Fruit fly (Drosophila melanogaster) whole organism, embryonic: ENCODE data around the gene CycG.

ENCODE experiments used
- Ada2b ChIP-seq: fragments of 200-800 bp; sonication (Bioruptor generic); IDR thresholded peaks from 2 replicates; pipeline ENCODE4 v1.3.6; 2022; ENCODE audit warnings: missing biosample characterization, missing genetic modification characterization
- Atf6 ChIP-seq: fragments of 200-800 bp; sonication (Bioruptor generic); IDR thresholded peaks from 2 replicates; pipeline ENCODE4 v1.3.6; 2022; ENCODE audit warnings: missing biosample characterization, missing genetic modification characterization
- Bgb ChIP-seq: fragments of 200-800 bp; sonication (Bioruptor generic); IDR thresholded peaks from 2 replicates; pipeline ENCODE4 v1.3.6; 2022; ENCODE audit warnings: missing biosample characterization, missing genetic modification characterization; ENCODE audit not compliant: partially characterized antibody
- CG10147 ChIP-seq: fragments of 200-800 bp; sonication (Bioruptor generic); optimal IDR thresholded peaks from 2 replicates; lab custom pipeline; 2019; ENCODE audit warnings: missing biosample characterization, mild to moderate bottlenecking, missing genetic modification characterization, moderate library complexity
- CG10654 ChIP-seq: fragments of 200-800 bp; sonication (Bioruptor generic); optimal IDR thresholded peaks from 2 replicates; lab custom pipeline; 2016; ENCODE audit warnings: missing biosample characterization, missing genetic modification characterization
- CG11093 ChIP-seq: fragments of 200-800 bp; sonication (Bioruptor generic); IDR thresholded peaks from 3 replicates; pipeline ENCODE4 v1.3.6; 2022; ENCODE audit warnings: missing biosample characterization, missing genetic modification characterization
- CG11247 ChIP-seq: fragments of 200-800 bp; sonication (Bioruptor generic); IDR thresholded peaks from 2 replicates; pipeline ENCODE4 v1.3.6; 2022; ENCODE audit warnings: missing biosample characterization, missing genetic modification characterization
- CG12744 ChIP-seq: fragments of 200-800 bp; sonication (Bioruptor generic); optimal IDR thresholded peaks from 2 replicates; lab custom pipeline; 2016; ENCODE audit warnings: missing biosample characterization, missing genetic modification characterization
- CG14441 ChIP-seq: fragments of 200-800 bp; sonication (Bioruptor generic); IDR thresholded peaks from 2 replicates; pipeline ENCODE4 v1.3.6; 2022; ENCODE audit warnings: missing biosample characterization, missing genetic modification characterization
- CG17568 ChIP-seq: fragments of 200-800 bp; sonication (Bioruptor generic); optimal IDR thresholded peaks from 2 replicates; lab custom pipeline; 2018; ENCODE audit warnings: missing biosample characterization, mild to moderate bottlenecking, missing genetic modification characterization, moderate library complexity
- CG34376 ChIP-seq: fragments of 200-800 bp; sonication (Bioruptor generic); optimal IDR thresholded peaks from 2 replicates; lab custom pipeline; 2018; ENCODE audit warnings: missing biosample characterization, mild to moderate bottlenecking, missing genetic modification characterization
- CG3995 ChIP-seq: fragments of 200-800 bp; sonication (Bioruptor generic); optimal IDR thresholded peaks from 3 replicates; lab custom pipeline; 2016; ENCODE audit warnings: missing biosample characterization, missing genetic modification characterization
- CG7556 ChIP-seq: fragments of 200-800 bp; sonication (Bioruptor generic); optimal IDR thresholded peaks from 2 replicates; lab custom pipeline; 2017; ENCODE audit warnings: missing biosample characterization, mild to moderate bottlenecking, missing genetic modification characterization
- CG8089 ChIP-seq: fragments of 200-800 bp; sonication (Bioruptor generic); optimal IDR thresholded peaks from 3 replicates; lab custom pipeline; 2016; ENCODE audit warnings: missing biosample characterization, missing genetic modification characterization
- CG8290 ChIP-seq, 3 experiments: fragments of 200-800 bp; sonication (Bioruptor generic); optimal IDR thresholded peaks; 2 replicates each; lab custom pipeline; 2016 to 2019; ENCODE audit warnings: missing biosample characterization in 3 of 3, missing genetic modification characterization in 3 of 3, mild to moderate bottlenecking in 2 of 3, moderate library complexity in 1 of 3
- CG9437 ChIP-seq: fragments of 200-800 bp; sonication (Bioruptor generic); optimal IDR thresholded peaks from 2 replicates; lab custom pipeline; 2018; ENCODE audit warnings: missing biosample characterization, mild to moderate bottlenecking, missing genetic modification characterization
- CG9727 ChIP-seq: fragments of 200-800 bp; sonication (Bioruptor generic); optimal IDR thresholded peaks from 3 replicates; lab custom pipeline; 2017; ENCODE audit warnings: missing biosample characterization, mild to moderate bottlenecking, missing genetic modification characterization
- Camta ChIP-seq: fragments of 200-800 bp; sonication (Bioruptor generic); optimal IDR thresholded peaks from 2 replicates; lab custom pipeline; 2016; ENCODE audit warnings: missing biosample characterization, missing genetic modification characterization
- Dbx ChIP-seq: fragments of 200-800 bp; sonication (Bioruptor generic); IDR thresholded peaks from 3 replicates; pipeline ENCODE4 v1.3.6; 2022; ENCODE audit warnings: missing biosample characterization, missing genetic modification characterization
- Drgx ChIP-seq: fragments of 200-800 bp; sonication (Bioruptor generic); IDR thresholded peaks from 2 replicates; pipeline ENCODE4 v1.3.6; 2022; ENCODE audit warnings: missing biosample characterization, missing genetic modification characterization
- E2f2 ChIP-seq: fragments of 200-800 bp; sonication (Bioruptor generic); IDR thresholded peaks from 2 replicates; pipeline ENCODE4 v1.3.6; 2022; ENCODE audit warnings: missing biosample characterization, missing genetic modification characterization
- ERR ChIP-seq: fragments of 200-800 bp; sonication (Bioruptor generic); optimal IDR thresholded peaks from 2 replicates; lab custom pipeline; 2016; ENCODE audit warnings: missing biosample characterization, missing genetic modification characterization
- Fer1 ChIP-seq: fragments of 200-800 bp; sonication (Bioruptor generic); optimal IDR thresholded peaks from 2 replicates; lab custom pipeline; 2017; ENCODE audit warnings: missing biosample characterization, mild to moderate bottlenecking, missing genetic modification characterization
- Hand ChIP-seq: fragments of 200-800 bp; sonication (Bioruptor generic); optimal IDR thresholded peaks from 2 replicates; lab custom pipeline; 2017; ENCODE audit warnings: mild to moderate bottlenecking, missing biosample characterization, missing genetic modification reagents, missing genetic modification characterization
- Hsf ChIP-seq: fragments of 200-800 bp; sonication (Bioruptor generic); optimal IDR thresholded peaks from 3 replicates; lab custom pipeline; 2016; ENCODE audit warnings: missing biosample characterization, missing genetic modification characterization
- Mad ChIP-seq: fragments of 200-800 bp; sonication (Bioruptor generic); optimal IDR thresholded peaks from 2 replicates; lab custom pipeline; 2016; ENCODE audit warnings: missing biosample characterization, missing genetic modification characterization
- NFAT ChIP-seq: fragments of 200-800 bp; sonication (Bioruptor generic); IDR thresholded peaks from 2 replicates; pipeline ENCODE4 v1.3.6; 2022; ENCODE audit warnings: missing biosample characterization, missing genetic modification characterization
- Opbp ChIP-seq: fragments of 200-800 bp; sonication (Bioruptor generic); IDR thresholded peaks from 3 replicates; pipeline ENCODE4 v1.3.6; 2022; ENCODE audit warnings: missing biosample characterization, missing genetic modification characterization; ENCODE audit not compliant: partially characterized antibody
- Rx ChIP-seq: fragments of 200-800 bp; sonication (Bioruptor generic); IDR thresholded peaks from 2 replicates; pipeline ENCODE4 v1.3.6; 2022; ENCODE audit warnings: missing biosample characterization, missing genetic modification characterization
- Stat92E ChIP-seq, 3 experiments: fragments of >200 bp in 2 of 3; fragments of 200-800 bp in 1 of 3; sonication (Bioruptor generic) in 1 of 3; optimal IDR thresholded peaks; 2 replicates each; lab custom pipeline; 2017 to 2019; ENCODE audit warnings: missing biosample characterization in 3 of 3, missing genetic modification characterization in 3 of 3, mild to moderate bottlenecking in 1 of 3, moderate library complexity in 1 of 3
- Vsx1 ChIP-seq: fragments of 200-800 bp; sonication (Bioruptor generic); optimal IDR thresholded peaks from 2 replicates; lab custom pipeline; 2017; ENCODE audit warnings: missing biosample characterization, mild to moderate bottlenecking, missing genetic modification characterization, missing genetic modification reagents
- ac ChIP-seq: fragments of 200-800 bp; sonication (Bioruptor generic); optimal IDR thresholded peaks from 3 replicates; lab custom pipeline; 2017; ENCODE audit warnings: missing biosample characterization, mild to moderate bottlenecking, missing genetic modification characterization
- cg ChIP-seq: fragments of 200-800 bp; sonication (Bioruptor generic); optimal IDR thresholded peaks from 3 replicates; lab custom pipeline; 2019; ENCODE audit warnings: missing biosample characterization, mild to moderate bottlenecking, missing genetic modification characterization, moderate library complexity
- chif ChIP-seq, 2 experiments: fragments of 200-800 bp; sonication (Bioruptor generic); optimal IDR thresholded peaks; 3 replicates each; lab custom pipeline; 2016; ENCODE audit warnings: missing biosample characterization in 2 of 2, missing genetic modification characterization in 2 of 2
- disco-r ChIP-seq: fragments of 200-800 bp; sonication (Bioruptor generic); optimal IDR thresholded peaks from 2 replicates; lab custom pipeline; 2016; ENCODE audit warnings: missing biosample characterization, missing genetic modification characterization
- ftz-f1 ChIP-seq: fragments of 200-800 bp; sonication (Bioruptor generic); optimal IDR thresholded peaks from 2 replicates; lab custom pipeline; 2016; ENCODE audit warnings: missing biosample characterization, missing genetic modification characterization
- inv ChIP-seq: fragments of 200-800 bp; sonication (Bioruptor generic); IDR thresholded peaks from 2 replicates; pipeline ENCODE4 v1.3.6; 2022; ENCODE audit warnings: missing biosample characterization, missing genetic modification characterization; ENCODE audit not compliant: partially characterized antibody
- ken ChIP-seq: fragments of 200-800 bp; sonication (Bioruptor generic); IDR thresholded peaks from 3 replicates; pipeline ENCODE4 v1.3.6; 2022; ENCODE audit warnings: missing biosample characterization, missing genetic modification characterization
- lbe ChIP-seq: fragments of 200-800 bp; sonication (Bioruptor generic); optimal IDR thresholded peaks from 2 replicates; lab custom pipeline; 2016; ENCODE audit warnings: missing biosample characterization, mild to moderate bottlenecking, missing genetic modification characterization
- lola ChIP-seq, 3 experiments: fragments of >200 bp in 2 of 3; fragments of 200-800 bp in 1 of 3; sonication (Bioruptor generic) in 1 of 3; optimal IDR thresholded peaks; 2 replicates each; lab custom pipeline; 2017 to 2019; ENCODE audit warnings: missing biosample characterization in 3 of 3, missing genetic modification characterization in 3 of 3, mild to moderate bottlenecking in 1 of 3, moderate library complexity in 1 of 3
- onecut ChIP-seq: fragments of 200-800 bp; sonication (Bioruptor generic); IDR thresholded peaks from 2 replicates; pipeline ENCODE4 v1.3.6; 2022; ENCODE audit warnings: missing biosample characterization, missing genetic modification characterization
- p53 ChIP-seq: fragments of 200-800 bp; sonication (Bioruptor generic); optimal IDR thresholded peaks from 2 replicates; lab custom pipeline; 2016; ENCODE audit warnings: missing biosample characterization, missing genetic modification characterization
- pfk ChIP-seq: fragments of 200-800 bp; sonication (Bioruptor generic); optimal IDR thresholded peaks from 2 replicates; lab custom pipeline; 2018; ENCODE audit warnings: missing biosample characterization, mild to moderate bottlenecking, missing genetic modification characterization, moderate library complexity
- pita ChIP-seq: fragments of 200-800 bp; sonication (Bioruptor generic); optimal IDR thresholded peaks from 2 replicates; lab custom pipeline; 2017; ENCODE audit warnings: missing biosample characterization, mild to moderate bottlenecking, missing genetic modification characterization
- ro ChIP-seq: fragments of 200-800 bp; sonication (Bioruptor generic); IDR thresholded peaks from 2 replicates; pipeline ENCODE4 v1.3.6; 2022; ENCODE audit warnings: missing biosample characterization, missing genetic modification characterization
- sima ChIP-seq: fragments of 200-800 bp; sonication (Bioruptor generic); optimal IDR thresholded peaks from 2 replicates; lab custom pipeline; 2016; ENCODE audit warnings: missing biosample characterization, missing genetic modification characterization
- ssp ChIP-seq: fragments of 200-800 bp; sonication (Bioruptor generic); IDR thresholded peaks from 2 replicates; pipeline ENCODE4 v1.3.6; 2022; ENCODE audit warnings: missing biosample characterization, missing genetic modification characterization
- toy ChIP-seq: fragments of 200-800 bp; sonication (Bioruptor generic); IDR thresholded peaks from 2 replicates; pipeline ENCODE4 v1.3.6; 2022; ENCODE audit warnings: missing biosample characterization, missing genetic modification characterization
- trem ChIP-seq: fragments of 200-800 bp; optimal IDR thresholded peaks from 3 replicates; lab custom pipeline; 2019; ENCODE audit warnings: missing biosample characterization, mild to moderate bottlenecking, missing genetic modification characterization, moderate library complexity
- tup ChIP-seq: fragments of 200-800 bp; sonication (Bioruptor generic); optimal IDR thresholded peaks from 2 replicates; lab custom pipeline; 2016; ENCODE audit warnings: missing biosample characterization, mild to moderate bottlenecking, missing genetic modification characterization, moderate library complexity
- wdn ChIP-seq: fragments of 200-800 bp; sonication (Bioruptor generic); IDR thresholded peaks from 2 replicates; pipeline ENCODE4 v1.3.6; 2022; ENCODE audit warnings: missing biosample characterization, missing genetic modification characterization

CycG gene

dm6 chr3R:31566738-31567137 lies 45.7 kb downstream of the CycG start (continued):
- no peak for TF ChIP-seq CG3995 (GFP tag; lab: Kevin White, UChicago)
- no peak for TF ChIP-seq CG8089
- TF ChIP-seq chif (GFP tag; optimal IDR thresholded peaks at IDR 0.05; lab: Kevin White, UChicago) = peak; percentile 46 to 60
- TF ChIP-seq p53 (GFP tag; lab: Kevin White, UChicago) = no peak
- no peak for TF ChIP-seq Bgb (GFP tag; lab: Robert Waterston, UW)
- peak; percentile 11 for TF ChIP-seq CG10654 (GFP tag; lab: Kevin White, UChicago)
- no peak for TF ChIP-seq Fer1 (GFP tag; lab: Kevin White, UChicago)
- TF ChIP-seq Opbp (GFP tag; lab: Robert Waterston, UW) = no peak
- TF ChIP-seq trem (tag; lab: Kevin White, UChicago) = no peak
- no peak for TF ChIP-seq CG34376 (GFP tag; lab: Kevin White, UChicago)
- peak; percentile 16 for TF ChIP-seq Hsf (GFP tag; lab: Kevin White, UChicago)
- TF ChIP-seq Mad (GFP tag; lab: Kevin White, UChicago) = no peak
- TF ChIP-seq CG8290 (GFP tag; optimal IDR thresholded peaks at IDR 0.05; lab: Kevin White, UChicago) = no peak
- no peak for TF ChIP-seq CG8290 (tag; optimal IDR thresholded peaks at IDR 0.05; lab: Kevin White, UChicago)
- peak; percentile 35 for TF ChIP-seq CG7556
- TF ChIP-seq NFAT (GFP tag; lab: Robert Waterston, UW) = no peak
- TF ChIP-seq CG10147 (GFP tag; lab: Kevin White, UChicago) = no peak
- TF ChIP-seq Drgx (GFP tag; lab: Robert Waterston, UW) = peak; percentile 83
- no peak for TF ChIP-seq CG11093 (GFP tag; lab: Robert Waterston, UW)
- no peak for TF ChIP-seq ftz-f1 (GFP tag; lab: Kevin White, UChicago)
- TF ChIP-seq ac = no peak
- TF ChIP-seq Ada2b = peak; percentile 53
- TF ChIP-seq Atf6 = no peak; the same call in 1 of the 2 replicates
- TF ChIP-seq lbe (GFP tag; lab: Kevin White, UChicago) = no peak
- no peak for TF ChIP-seq pfk (GFP tag; lab: Kevin White, UChicago)
- no peak for TF ChIP-seq inv (GFP tag; lab: Robert Waterston, UW)
- TF ChIP-seq Rx (GFP tag; lab: Robert Waterston, UW) = peak; percentile 40
- no peak for TF ChIP-seq Dbx (GFP tag; lab: Robert Waterston, UW)
- TF ChIP-seq CG9437 (GFP tag; lab: Kevin White, UChicago) = no peak
- 0 out of 2 replicates have a peak, but pooled peaks have one; percentile 11 for TF ChIP-seq E2f2 (GFP tag; lab: Robert Waterston, UW)
- TF ChIP-seq ro (GFP tag; lab: Robert Waterston, UW) = no peak
- TF ChIP-seq ssp (GFP tag; lab: Robert Waterston, UW) = peak; percentile 48
- TF ChIP-seq CG12744 (GFP tag; lab: Kevin White, UChicago) = no peak
- peak; percentile 15; the same call in 1 of the 2 replicates for TF ChIP-seq CG11247 (GFP tag; lab: Robert Waterston, UW)
- no peak for TF ChIP-seq toy (GFP tag; lab: Robert Waterston, UW)
- TF ChIP-seq CG9727 (GFP tag; lab: Kevin White, UChicago) = peak; percentile 52
- TF ChIP-seq Hand (GFP tag; lab: Kevin White, UChicago) = no peak
- no peak for TF ChIP-seq ERR
- peak; percentile 54; the same call in 1 of the 2 replicates for TF ChIP-seq CG14441 (GFP tag; lab: Robert Waterston, UW)
- TF ChIP-seq Stat92E (GFP tag; optimal IDR thresholded peaks at IDR 0.05; lab: Kevin White, UChicago) = peak in 1 of 3 experiments; percentile 26
- TF ChIP-seq Camta (GFP tag; lab: Kevin White, UChicago) = no peak
- TF ChIP-seq ken (GFP tag; lab: Robert Waterston, UW) = peak; percentile 74; the same call in 2 of the 3 replicates
- no peak for TF ChIP-seq Vsx1
- TF ChIP-seq pita (GFP tag; lab: Kevin White, UChicago) = no peak
- peak; percentile 73 for TF ChIP-seq onecut
- no peak for TF ChIP-seq disco-r
- no peak for TF ChIP-seq cg (GFP tag; lab: Kevin White, UChicago)
- TF ChIP-seq tup (GFP tag; lab: Kevin White, UChicago) = no peak
- no peak for TF ChIP-seq wdn (GFP tag; lab: Robert Waterston, UW)
- no peak for TF ChIP-seq sima (GFP tag; lab: Kevin White, UChicago)
- peak in 1 of 3 experiments; percentile 65 for TF ChIP-seq lola (GFP tag; optimal IDR thresholded peaks at IDR 0.05; lab: Kevin White, UChicago)
- TF ChIP-seq CG17568 (GFP tag; lab: Kevin White, UChicago) = no peak
